Fruit fly (Drosophila melanogaster): ENCODE measurements around the gene Dysb.

The Dysb gene

DNA sequence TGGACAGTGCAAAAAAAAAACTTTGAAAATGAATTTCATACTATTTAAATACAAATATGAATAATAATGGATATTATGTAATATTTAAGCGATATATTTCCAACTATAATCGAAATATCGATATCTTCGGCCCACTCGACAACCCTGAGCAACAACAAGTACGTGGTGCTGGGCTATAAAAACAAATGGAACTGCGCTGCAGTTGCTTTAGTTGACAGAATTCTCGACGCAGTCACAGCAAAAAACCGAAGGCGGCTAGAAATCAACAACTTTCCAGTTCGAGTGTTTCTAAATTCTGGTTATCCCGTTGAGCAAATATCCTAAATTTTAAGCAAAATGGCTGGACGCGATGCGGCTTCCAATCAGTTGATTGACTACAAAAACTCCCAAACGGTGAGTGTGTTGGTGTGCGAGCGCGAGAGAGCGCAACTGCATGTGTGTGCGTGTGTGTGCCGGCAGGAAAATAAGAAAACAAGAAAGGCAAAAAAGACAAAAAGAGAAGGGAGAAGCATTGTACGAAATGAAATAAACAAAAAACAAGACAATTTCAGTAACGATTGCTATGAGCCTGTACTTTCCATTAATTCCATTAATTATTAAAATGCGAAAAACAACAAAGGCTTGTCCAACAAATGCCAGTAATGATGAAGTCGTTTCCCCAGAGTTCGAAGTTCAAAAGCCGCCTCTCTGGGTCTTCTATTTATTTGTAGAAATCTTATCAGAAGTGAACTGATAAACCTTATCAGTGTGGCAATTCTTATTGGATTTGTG is 44.9 kb upstream of the Dysb start, which contains the start of gene Cat (continued):
- TF ChIP-seq mam (GFP tag; optimal IDR thresholded peaks at IDR 0.05) = no peak
- no peak for TF ChIP-seq salm (tag; optimal IDR thresholded peaks at IDR 0.05)
- no peak for TF ChIP-seq CG6175 (GFP tag; IDR thresholded peaks at IDR 0.05)
- peak; percentile 16 for TF ChIP-seq zen (tag; optimal IDR thresholded peaks at IDR 0.05)
- TF ChIP-seq CG17829 (tag; optimal IDR thresholded peaks at IDR 0.05) = peak; percentile 39
- TF ChIP-seq Antp (GFP tag; optimal IDR thresholded peaks at IDR 0.05) = no peak
- peak; percentile 48 for TF ChIP-seq Sry-δ (GFP tag; optimal IDR thresholded peaks at IDR 0.05)
- TF ChIP-seq Xrp1 (GFP tag; IDR thresholded peaks at IDR 0.05) = peak; percentile 57; the same call in 1 of the 2 replicates
- TF ChIP-seq Sox102F (GFP tag; optimal IDR thresholded peaks at IDR 0.05) = no peak
- no peak; the same call in 2 of the 3 replicates for TF ChIP-seq CG7963 (GFP tag; IDR thresholded peaks at IDR 0.05; ENCODE audit: partially characterized antibody)
- peak; percentile 46 for TF ChIP-seq grau (tag; optimal IDR thresholded peaks at IDR 0.05)
- TF ChIP-seq btn (GFP tag; optimal IDR thresholded peaks at IDR 0.05) = no peak
- no peak for TF ChIP-seq CG18262 (tag; optimal IDR thresholded peaks at IDR 0.05)
- TF ChIP-seq Nf-YB (GFP tag; optimal IDR thresholded peaks at IDR 0.05) = no peak
- TF ChIP-seq CG30403 (GFP tag; optimal IDR thresholded peaks at IDR 0.05) = peak; percentile 63
- TF ChIP-seq Xbp1 (GFP tag; optimal IDR thresholded peaks at IDR 0.05) = peak; percentile 86
- peak; percentile 17 for TF ChIP-seq Hr3 (GFP tag; optimal IDR thresholded peaks at IDR 0.05)
- no peak for TF ChIP-seq CG15479 (GFP tag; optimal IDR thresholded peaks at IDR 0.05)
- no peak for TF ChIP-seq CG1647 (GFP tag; optimal IDR thresholded peaks at IDR 0.05)
- TF ChIP-seq fd64A (GFP tag; optimal IDR thresholded peaks at IDR 0.05) = no peak
- peak; percentile 21 to 53 for TF ChIP-seq dpn (GFP tag; optimal IDR thresholded peaks at IDR 0.05)
- no peak for TF ChIP-seq cwo (GFP tag; optimal IDR thresholded peaks at IDR 0.05)
- TF ChIP-seq Dll (GFP tag; IDR thresholded peaks at IDR 0.05; ENCODE audit: partially characterized antibody) = peak; percentile 94
- no peak for TF ChIP-seq CG11696 (GFP tag; IDR thresholded peaks at IDR 0.05)
- peak; percentile 50 for TF ChIP-seq CG2116 (GFP tag; optimal IDR thresholded peaks at IDR 0.05)
- peak; percentile 52 for TF ChIP-seq trem (tag; optimal IDR thresholded peaks at IDR 0.05)
- no peak; the same call in 2 of the 3 replicates for TF ChIP-seq Mrtf (GFP tag; IDR thresholded peaks at IDR 0.05)
- TF ChIP-seq lbe (GFP tag; optimal IDR thresholded peaks at IDR 0.05) = peak; percentile 66
- no peak for TF ChIP-seq CG8359 (GFP tag; optimal IDR thresholded peaks at IDR 0.05; ENCODE audit: borderline replicate concordance)
- TF ChIP-seq Vsx1 (GFP tag; optimal IDR thresholded peaks at IDR 0.05) = no peak
- no peak for TF ChIP-seq Ets65A (GFP tag)
- TF ChIP-seq fd102C (GFP tag; optimal IDR thresholded peaks at IDR 0.05) = no peak
- peak; percentile 41 for TF ChIP-seq tin (GFP tag; optimal IDR thresholded peaks at IDR 0.05)
- TF ChIP-seq CG32532 (GFP tag; IDR thresholded peaks at IDR 0.05) = 0 out of 2 replicates have a peak, but pooled peaks have one; percentile 19
- TF ChIP-seq CG7928 (GFP tag; optimal IDR thresholded peaks at IDR 0.05) = no peak
- no peak for TF ChIP-seq caup (GFP tag; optimal IDR thresholded peaks at IDR 0.05; ENCODE audit: severe bottlenecking)
- peak; percentile 64 for TF ChIP-seq phol (tag; optimal IDR thresholded peaks at IDR 0.05)
- TF ChIP-seq CG17359 (tag; optimal IDR thresholded peaks at IDR 0.05) = no peak
- TF ChIP-seq ken (GFP tag; IDR thresholded peaks at IDR 0.05) = no peak
- TF ChIP-seq Hsf (GFP tag; optimal IDR thresholded peaks at IDR 0.05) = peak; percentile 36
- TF ChIP-seq fd3F (GFP tag; optimal IDR thresholded peaks at IDR 0.05) = no peak
- TF ChIP-seq CG10431 (GFP tag; optimal IDR thresholded peaks at IDR 0.05) = no peak
- TF ChIP-seq usp (GFP tag; optimal IDR thresholded peaks at IDR 0.05) = no peak
- no peak for TF ChIP-seq oc (tag; optimal IDR thresholded peaks at IDR 0.05)
- no peak for TF ChIP-seq Poxn (GFP tag; IDR thresholded peaks at IDR 0.05)
- no peak for TF ChIP-seq pan (optimal IDR thresholded peaks at IDR 0.05)
- peak in 1 of 2 experiments; percentile 37 for TF ChIP-seq pan (GFP tag; optimal IDR thresholded peaks at IDR 0.05 in 1 of 2, IDR thresholded peaks at IDR 0.05 in 1 of 2)
- no peak for TF ChIP-seq Hmx (GFP tag; optimal IDR thresholded peaks at IDR 0.05)
- TF ChIP-seq CG3407 (GFP tag; optimal IDR thresholded peaks at IDR 0.05) = no peak
